Fruit fly (Drosophila melanogaster): ENCODE data around the gene Alg14.
A peak's percentile ranks its signal among the peaks of the same experiment; 100 is the strongest.

The Alg14 gene

dm6 chrX:15449490-15450326 is 22.3 kb upstream of the Alg14 start, which contains the start of the genes Scamp and Ahcy (continued):
- no peak for TF ChIP-seq Blimp-1 (GFP tag; optimal IDR thresholded peaks at IDR 0.05)
- no peak for TF ChIP-seq vri (GFP tag; optimal IDR thresholded peaks at IDR 0.05)
- TF ChIP-seq Sox102F (GFP tag; optimal IDR thresholded peaks at IDR 0.05): peak; percentile 26
- no peak for TF ChIP-seq CG11294 (GFP tag; IDR thresholded peaks at IDR 0.05)
- TF ChIP-seq esn (GFP tag; optimal IDR thresholded peaks at IDR 0.05): peak; percentile 45
- TF ChIP-seq dac (GFP tag; optimal IDR thresholded peaks at IDR 0.05): no peak
- no peak for TF ChIP-seq CG10669 (GFP tag; optimal IDR thresholded peaks at IDR 0.05)
- TF ChIP-seq topi (GFP tag; optimal IDR thresholded peaks at IDR 0.05): no peak
- TF ChIP-seq lz (GFP tag; optimal IDR thresholded peaks at IDR 0.05): peak; percentile 28

- peak; percentile 54 for TF ChIP-seq dsx (GFP tag; optimal IDR thresholded peaks at IDR 0.05; ENCODE audit: poor library complexity, severe bottlenecking)
- no peak for TF ChIP-seq Eip93F (GFP tag; optimal IDR thresholded peaks at IDR 0.05)
These were observed 21.7 kb upstream of the Alg14 start for dm6 chrX:15450327-15450644.

- no peak for TF ChIP-seq acj6 (GFP tag; optimal IDR thresholded peaks at IDR 0.05)
- no peak for TF ChIP-seq Blimp-1 (GFP tag; optimal IDR thresholded peaks at IDR 0.05)
- TF ChIP-seq achi (GFP tag; optimal IDR thresholded peaks at IDR 0.05): no peak
- peak; percentile 61 for TF ChIP-seq esn (GFP tag; optimal IDR thresholded peaks at IDR 0.05)
- TF ChIP-seq CG6854 (GFP tag; optimal IDR thresholded peaks at IDR 0.05): peak; percentile 63
- TF ChIP-seq CG6808 (GFP tag; optimal IDR thresholded peaks at IDR 0.05): no peak
- no peak for TF ChIP-seq Hr38 (GFP tag; optimal IDR thresholded peaks at IDR 0.05)
- no peak for TF ChIP-seq CG10669 (GFP tag; optimal IDR thresholded peaks at IDR 0.05)
- TF ChIP-seq Met (GFP tag; optimal IDR thresholded peaks at IDR 0.05): no peak
- TF ChIP-seq CG11762 (GFP tag; optimal IDR thresholded peaks at IDR 0.05; ENCODE audit: insufficient read depth): no peak
- TF ChIP-seq Eip75B (GFP tag; optimal IDR thresholded peaks at IDR 0.05): peak; percentile 47
- peak; percentile 31 for TF ChIP-seq Ets96B (tag; optimal IDR thresholded peaks at IDR 0.05)
- no peak for TF ChIP-seq salr (GFP tag; optimal IDR thresholded peaks at IDR 0.05)
- TF ChIP-seq CG15336 (GFP tag; IDR thresholded peaks at IDR 0.05): peak; percentile 42
- peak; percentile 55 for TF ChIP-seq CG32006 (GFP tag; optimal IDR thresholded peaks at IDR 0.05)
- TF ChIP-seq CG31627 (GFP tag; optimal IDR thresholded peaks at IDR 0.05): peak; percentile 45
- peak; percentile 38 for TF ChIP-seq CG6792 (GFP tag; optimal IDR thresholded peaks at IDR 0.05)
- TF ChIP-seq OdsH (GFP tag; optimal IDR thresholded peaks at IDR 0.05): no peak
- no peak for TF ChIP-seq svp (GFP tag)
- peak; percentile 63 for TF ChIP-seq dsx (GFP tag; optimal IDR thresholded peaks at IDR 0.05; ENCODE audit: poor library complexity, severe bottlenecking)
- peak; percentile 34 for TF ChIP-seq Sox15 (GFP tag; optimal IDR thresholded peaks at IDR 0.05)
- peak; percentile 55 for TF ChIP-seq cyc (GFP tag; optimal IDR thresholded peaks at IDR 0.05)
- TF ChIP-seq fkh (GFP tag; optimal IDR thresholded peaks at IDR 0.05): no peak
- TF ChIP-seq Eip78C (GFP tag): peak; percentile 79
- TF ChIP-seq Ets21C (GFP tag; optimal IDR thresholded peaks at IDR 0.05): no peak
- TF ChIP-seq CG6276 (GFP tag; optimal IDR thresholded peaks at IDR 0.05): no peak
- TF ChIP-seq CG8119 (GFP tag; IDR thresholded peaks at IDR 0.05): 0 out of 3 replicates have a peak, but pooled peaks have one; percentile 20
- TF ChIP-seq fd59A (GFP tag; optimal IDR thresholded peaks at IDR 0.05): peak; percentile 34
- TF ChIP-seq lz (GFP tag; optimal IDR thresholded peaks at IDR 0.05): peak; percentile 60
- peak; percentile 52 for TF ChIP-seq net (GFP tag; optimal IDR thresholded peaks at IDR 0.05)
- TF ChIP-seq CG11902 (GFP tag; optimal IDR thresholded peaks at IDR 0.05): peak; percentile 31
- TF ChIP-seq dac (GFP tag; optimal IDR thresholded peaks at IDR 0.05): no peak
- no peak for TF ChIP-seq spab (GFP tag; optimal IDR thresholded peaks at IDR 0.05)
- no peak for TF ChIP-seq CG7368 (GFP tag; optimal IDR thresholded peaks at IDR 0.05)
- TF ChIP-seq Gug (GFP tag; IDR thresholded peaks at IDR 0.05): no peak
- TF ChIP-seq CG9139 (GFP tag; optimal IDR thresholded peaks at IDR 0.05): no peak
- TF ChIP-seq Eip93F (GFP tag; optimal IDR thresholded peaks at IDR 0.05): no peak
- peak; percentile 62 for TF ChIP-seq topi (GFP tag; optimal IDR thresholded peaks at IDR 0.05)
- TF ChIP-seq CG11294 (GFP tag; IDR thresholded peaks at IDR 0.05): no peak
- no peak for TF ChIP-seq Hr4 (GFP tag; optimal IDR thresholded peaks at IDR 0.05)
- TF ChIP-seq Sox102F (GFP tag; optimal IDR thresholded peaks at IDR 0.05): no peak
- no peak for TF ChIP-seq CG10631 (GFP tag; optimal IDR thresholded peaks at IDR 0.05)
- TF ChIP-seq ss (GFP tag; optimal IDR thresholded peaks at IDR 0.05): no peak
- TF ChIP-seq Hr39 (GFP tag; optimal IDR thresholded peaks at IDR 0.05): peak; percentile 49
These were observed 18.8 kb upstream of the Alg14 start, which contains the start of gene CG11655 for dm6 chrX:15453121-15453520. Gene CG11655 (plus strand): TSS chrX:15453471.

Measured in whole organism, prepupa.